Worm (Caenorhabditis elegans) whole organism, L4 larva: ENCODE data around the gene tceb-3.

Experiments used
- cey-2 ChIP-seq: sonication (generic microtip); optimal IDR thresholded peaks from 3 replicates; lab custom pipeline; 2017; ENCODE audit warnings: missing genetic modification characterization, mild to moderate bottlenecking, missing compliant biosample characterization, antibody characterized with exemption, borderline replicate concordance; ENCODE audit not compliant: insufficient read depth
- fkh-10 ChIP-seq: fragments of 150-350 bp; optimal IDR thresholded peaks from 2 replicates; lab custom pipeline; 2014; ENCODE audit warnings: missing biosample characterization, missing genetic modification reagents, missing genetic modification characterization
- fos-1 ChIP-seq: fragments of 150-350 bp; optimal IDR thresholded peaks from 2 replicates; lab custom pipeline; 2014; ENCODE audit warnings: missing biosample characterization, missing genetic modification characterization
- lsy-2 ChIP-seq, 2 experiments: fragments of 150-350 bp in 1 of 2; sonication (generic microtip) in 1 of 2; optimal IDR thresholded peaks; 2 replicates each; lab custom pipeline; 2014 to 2017; ENCODE audit warnings: missing biosample characterization in 2 of 2, missing genetic modification characterization in 2 of 2
- nhr-77 ChIP-seq: fragments of 150-350 bp; optimal IDR thresholded peaks from 2 replicates; lab custom pipeline; 2014; ENCODE audit warnings: missing biosample characterization, missing genetic modification characterization
- pha-4 ChIP-seq, 2 experiments: fragments of 150-350 bp in 1 of 2; fragments of 200-800 bp in 1 of 2; sonication (Bioruptor generic) in 1 of 2; IDR thresholded peaks in 1 of 2; optimal IDR thresholded peaks in 1 of 2; 2 replicates each; pipeline versions ENCODE4 v1.3.6 to Lab custom; 2014 to 2022; ENCODE audit warnings: missing genetic modification characterization in 2 of 2, missing genetic modification reagents in 2 of 2, missing biosample characterization in 1 of 2, missing compliant biosample characterization in 1 of 2
- zag-1 ChIP-seq: fragments of 150-350 bp; optimal IDR thresholded peaks from 2 replicates; lab custom pipeline; 2014; ENCODE audit warnings: missing biosample characterization, missing genetic modification characterization

DNA sequence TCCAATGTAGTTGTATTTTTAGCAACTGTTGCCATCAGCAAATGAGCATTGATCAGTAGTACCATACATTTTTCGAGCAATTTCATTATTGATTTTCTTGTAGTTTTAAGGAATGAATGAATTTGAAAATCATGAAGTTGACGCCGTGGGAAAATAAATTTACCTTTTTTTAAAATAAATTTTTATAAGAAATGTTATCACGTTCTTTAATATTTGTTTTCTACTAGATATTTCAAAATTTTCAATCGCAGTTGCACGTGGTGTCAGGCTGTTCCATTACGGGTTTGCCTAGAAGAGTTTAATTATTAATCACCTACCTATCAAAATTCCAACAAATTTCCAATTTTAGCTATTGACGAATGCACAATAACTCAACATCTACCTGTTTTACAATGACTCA is 9.6 kb upstream of the tceb-3 start, which contains the start of gene R03D7.8:
- TF ChIP-seq cey-2 (tag; lab: Kevin White, UChicago) (no peak), fkh-10 (no peak), zag-1 (tag; lab: Kevin White, UChicago) (no peak), fos-1 (tag; lab: Kevin White, UChicago) (no peak), nhr-77 (tag; lab: Kevin White, UChicago) (no peak), lsy-2 (tag; optimal IDR thresholded peaks at IDR 0.05; lab: Kevin White, UChicago) (no peak), pha-4 (GFP tag; IDR thresholded peaks at IDR 0.05; lab: Robert Waterston, UW) (no peak), pha-4 (tag; optimal IDR thresholded peaks at IDR 0.05; lab: Kevin White, UChicago) (no peak)
